Worm (Caenorhabditis elegans) whole organism, early embryonic: ENCODE results near the gene D1053.2.

Experiments used
- F13C5.2 ChIP-seq: sonication (generic microtip); optimal IDR thresholded peaks from 2 replicates; lab custom pipeline; 2017; ENCODE audit warnings: mild to moderate bottlenecking, missing genetic modification characterization, inconsistent platforms, missing compliant biosample characterization
- ama-1 ChIP-seq: fragments of 150-350 bp; optimal IDR thresholded peaks from 2 replicates; lab custom pipeline; 2014
- hmbx-1 ChIP-seq: sonication (generic microtip); optimal IDR thresholded peaks from 2 replicates; lab custom pipeline; 2016; ENCODE audit warnings: mild to moderate bottlenecking, missing genetic modification characterization, missing compliant biosample characterization
- scrt-1 ChIP-seq: fragments of 200-800 bp; sonication (Bioruptor generic); IDR thresholded peaks from 2 replicates; pipeline ENCODE4 v1.3.6; 2022; ENCODE audit warnings: missing genetic modification characterization, missing compliant biosample characterization
- sea-1 ChIP-seq: fragments of 200-800 bp; sonication (Bioruptor generic); conservative IDR thresholded peaks from 2 replicates; pipeline ENCODE4 v1.3.6; 2022; ENCODE audit warnings: missing genetic modification characterization, missing compliant biosample characterization
- tbx-37 ChIP-seq: fragments of 200-800 bp; sonication (Bioruptor generic); conservative IDR thresholded peaks from 2 replicates; pipeline ENCODE4 v1.3.6; 2022; ENCODE audit warnings: missing genetic modification reagents, missing genetic modification characterization, missing compliant biosample characterization

DNA sequence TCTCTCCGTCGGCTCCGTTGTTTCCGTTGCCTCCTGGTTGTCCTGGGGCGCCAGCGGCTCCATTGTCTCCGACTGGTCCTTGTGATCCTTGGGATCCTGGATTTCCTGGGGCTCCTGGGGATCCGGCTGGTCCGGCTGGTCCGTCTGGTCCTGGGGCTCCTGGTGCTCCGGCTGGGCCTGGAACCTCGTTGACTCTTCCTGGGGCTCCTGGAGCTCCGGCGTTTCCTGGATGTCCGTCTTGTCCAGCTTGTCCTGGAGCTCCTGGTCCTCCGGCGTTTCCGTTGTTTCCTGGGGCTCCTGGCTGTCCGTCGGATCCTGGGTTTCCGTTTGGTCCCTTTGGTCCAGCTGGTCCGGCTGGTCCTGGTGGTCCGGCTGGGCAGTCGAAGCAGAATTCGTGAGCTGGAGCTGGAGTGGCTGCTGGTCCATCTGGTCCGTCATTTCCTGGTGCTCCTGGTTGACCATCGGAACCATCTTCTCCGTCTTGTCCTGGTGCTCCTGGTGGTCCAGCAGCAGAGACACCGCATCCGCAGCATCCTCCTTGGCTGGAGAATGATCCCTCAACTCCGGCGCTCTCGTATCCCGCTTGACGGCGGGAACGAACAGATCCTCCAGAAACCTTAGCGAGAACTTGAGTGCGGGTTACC, 16.4 kb upstream of the D1053.2 start:
- TF ChIP-seq sea-1, result no peak
- TF ChIP-seq hmbx-1 (tag; lab: Kevin White, UChicago), result no peak
- TF ChIP-seq ama-1 (lab: Kevin White, UChicago), result no peak
- no peak for TF ChIP-seq tbx-37 (GFP tag; lab: Robert Waterston, UW)
- no peak for TF ChIP-seq F13C5.2 (tag; lab: Kevin White, UChicago)
- no peak for TF ChIP-seq scrt-1 (GFP tag; lab: Robert Waterston, UW)
